Comparison of ENCODE assay signal across 1 fruit fly cellular context in the genomic region with DNA sequence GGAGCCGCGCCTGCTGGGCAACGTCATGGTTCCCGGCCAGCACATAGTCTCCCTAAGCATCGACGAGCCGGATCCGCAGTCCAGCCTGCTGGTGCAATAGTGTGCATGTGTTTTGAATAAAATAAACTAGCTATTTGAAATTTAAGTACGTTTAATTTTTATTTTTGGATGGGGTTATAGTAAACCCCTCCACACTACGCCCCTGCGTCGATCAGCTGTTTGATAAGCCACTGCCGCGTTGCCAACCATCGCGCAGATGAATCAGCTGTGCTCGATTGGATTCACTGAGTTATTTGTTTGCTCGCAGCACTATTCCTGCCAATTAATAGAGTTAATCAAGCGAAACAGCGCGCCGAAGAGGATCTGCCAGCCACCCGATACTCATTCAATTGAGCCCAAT.
TF ChIP-seq lines count a peak whose summit lies in the region.

A gene (plus strand): TSS at position 254 of the 400 bp plus-strand sequence.

TF ChIP-seq in whole organism, embryonic, 481 proteins besides CTCF, POLR2A, EP300 and RAD21 (continued from another document):
- TF ChIP-seq Ada2b (GFP tag; IDR thresholded peaks at IDR 0.05; lab: Robert Waterston, UW) (peak; percentile 67), CG10979 (tag; optimal IDR thresholded peaks at IDR 0.05; lab: Kevin White, UChicago) (peak; percentile 35), CG10209 (GFP tag; optimal IDR thresholded peaks at IDR 0.05; lab: Kevin White, UChicago) (peak; percentile 41), CG11695 (GFP tag; IDR thresholded peaks at IDR 0.05; lab: Robert Waterston, UW) (peak; percentile 64; the same call in 2 of the 3 replicates), CG14441 (GFP tag; IDR thresholded peaks at IDR 0.05; lab: Robert Waterston, UW) (peak; percentile 79), CG6272 (GFP tag; IDR thresholded peaks at IDR 0.05; lab: Robert Waterston, UW) (peak; percentile 49), Hr51 (GFP tag; optimal IDR thresholded peaks at IDR 0.05; lab: Kevin White, UChicago) (peak; percentile 68 to 75), CG6654 (GFP tag; optimal IDR thresholded peaks at IDR 0.05; lab: Kevin White, UChicago) (no peak), cwo (GFP tag; optimal IDR thresholded peaks at IDR 0.05; lab: Kevin White, UChicago) (peak; percentile 27)
TF ChIP-seq in whole organism, embryonic: peak in this region for 313.
